Fruit fly (Drosophila melanogaster): ENCODE measurements around the gene Pgam5.

Gene Pgam5

DNA sequence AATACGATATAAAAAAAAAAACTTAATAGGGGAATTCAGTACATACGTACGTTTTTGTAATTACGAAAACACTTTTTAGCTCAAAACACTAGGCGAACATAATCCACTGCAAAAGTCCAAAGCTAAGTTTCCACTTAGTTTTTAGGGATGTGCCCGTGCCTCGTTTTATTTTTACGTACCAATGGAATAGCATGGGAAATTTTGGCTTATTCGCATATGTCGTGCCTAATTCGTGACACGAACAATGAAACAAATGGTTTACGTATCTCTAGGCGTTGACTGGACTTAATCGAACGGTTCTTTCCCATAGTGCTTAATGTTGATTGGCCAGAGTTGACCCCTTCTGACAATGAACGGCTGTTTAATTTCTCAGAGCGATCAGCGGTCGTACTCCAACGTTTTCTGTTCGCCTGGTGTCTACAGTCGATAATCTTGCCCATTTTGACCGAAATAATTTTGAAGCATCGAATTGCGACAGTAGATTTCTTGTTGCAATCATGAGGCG is 6.3 kb upstream of the Pgam5 start, which contains the start of gene CG14818 (continued):
- TF ChIP-seq Sox100B (GFP tag; optimal IDR thresholded peaks at IDR 0.05) (no peak), CG10366 (GFP tag; IDR thresholded peaks at IDR 0.05) (peak; percentile 46), CG7357 (GFP tag; IDR thresholded peaks at IDR 0.05) (peak; percentile 64; the same call in 2 of the 3 replicates), otp (GFP tag; IDR thresholded peaks at IDR 0.05) (peak; percentile 56; the same call in 1 of the 3 replicates), Ptx1 (GFP tag; IDR thresholded peaks at IDR 0.05) (peak; percentile 78), CG2678 (tag; optimal IDR thresholded peaks at IDR 0.05) (peak; percentile 72), CG18476 (GFP tag; optimal IDR thresholded peaks at IDR 0.05) (no peak), slbo (GFP tag; IDR thresholded peaks at IDR 0.05) (peak; percentile 77), CG32532 (GFP tag; IDR thresholded peaks at IDR 0.05) (peak; percentile 55; the same call in 1 of the 2 replicates), gem (tag; optimal IDR thresholded peaks at IDR 0.05) (peak; percentile 68), gcm (GFP tag; optimal IDR thresholded peaks at IDR 0.05) (peak; percentile 23), CG33557 (GFP tag; optimal IDR thresholded peaks at IDR 0.05) (peak; percentile 33), wor (GFP tag; IDR thresholded peaks at IDR 0.05) (no peak), CG8765 (GFP tag; IDR thresholded peaks at IDR 0.05) (peak; percentile 56), CG10462 (GFP tag; optimal IDR thresholded peaks at IDR 0.05) (peak; percentile 14), CG11093 (GFP tag; IDR thresholded peaks at IDR 0.05) (0 out of 3 replicates have a peak, but pooled peaks have one; percentile 41), CG16813 (GFP tag; IDR thresholded peaks at IDR 0.05; ENCODE audit: partially characterized antibody) (peak; percentile 88), scrt (GFP tag; optimal IDR thresholded peaks at IDR 0.05) (no peak), bab2 (GFP tag; optimal IDR thresholded peaks at IDR 0.05) (peak; percentile 44), CG17361 (GFP tag; IDR thresholded peaks at IDR 0.05) (peak; percentile 65), shn (GFP tag; optimal IDR thresholded peaks at IDR 0.05) (peak; percentile 62), CG4707 (GFP tag; optimal IDR thresholded peaks at IDR 0.05) (peak; percentile 30), CG17612 (GFP tag; IDR thresholded peaks at IDR 0.05) (0 out of 2 replicates have a peak, but pooled peaks have one; percentile 17), CG30403 (GFP tag; optimal IDR thresholded peaks at IDR 0.05) (peak; percentile 53), CG13775 (GFP tag; optimal IDR thresholded peaks at IDR 0.05) (peak; percentile 57), CG7839 (tag; optimal IDR thresholded peaks at IDR 0.05) (peak; percentile 66), zfh1 (GFP tag; IDR thresholded peaks at IDR 0.05) (peak; percentile 77; the same call in 2 of the 3 replicates), MTF-1 (GFP tag; optimal IDR thresholded peaks at IDR 0.05; ENCODE audit: borderline replicate concordance) (no peak), CG6254 (GFP tag; optimal IDR thresholded peaks at IDR 0.05) (no peak), grau (tag; optimal IDR thresholded peaks at IDR 0.05) (peak; percentile 51), sisA (GFP tag; IDR thresholded peaks at IDR 0.05) (peak; percentile 52), CG9932 (GFP tag; IDR thresholded peaks at IDR 0.05) (peak; percentile 78), Adf1 (GFP tag; IDR thresholded peaks at IDR 0.05) (peak; percentile 35; the same call in 1 of the 2 replicates), Dll (GFP tag; IDR thresholded peaks at IDR 0.05; ENCODE audit: partially characterized antibody) (peak; percentile 95), HLH54F (GFP tag; optimal IDR thresholded peaks at IDR 0.05) (peak; percentile 44), esg (GFP tag; conservative IDR thresholded peaks at IDR 0.05) (peak; percentile 31; the same call in 1 of the 2 replicates), cas (GFP tag; IDR thresholded peaks at IDR 0.05) (peak; percentile 51; the same call in 1 of the 2 replicates), Myb (GFP tag; optimal IDR thresholded peaks at IDR 0.05) (peak; percentile 47), CG8290 (GFP tag; optimal IDR thresholded peaks at IDR 0.05) (peak; percentile 67), CG8290 (tag; optimal IDR thresholded peaks at IDR 0.05) (peak in 1 of 2 experiments; percentile 86), CG4820 (GFP tag; optimal IDR thresholded peaks at IDR 0.05) (peak; percentile 51), schlank (tag; optimal IDR thresholded peaks at IDR 0.05) (peak; percentile 42), dimm (GFP tag; IDR thresholded peaks at IDR 0.05) (no peak), Chrac-16 (GFP tag; optimal IDR thresholded peaks at IDR 0.05) (peak; percentile 53), B-H2 (GFP tag; optimal IDR thresholded peaks at IDR 0.05) (peak; percentile 60), CG12219 (GFP tag; optimal IDR thresholded peaks at IDR 0.05) (peak; percentile 38), CG34376 (GFP tag; optimal IDR thresholded peaks at IDR 0.05) (peak; percentile 30), CG14667 (GFP tag; IDR thresholded peaks at IDR 0.05) (0 out of 2 replicates have a peak, but pooled peaks have one; percentile 15), fru (optimal IDR thresholded peaks at IDR 0.05) (no peak), CG4854 (GFP tag; optimal IDR thresholded peaks at IDR 0.05) (no peak), Ets65A (GFP tag) (peak; percentile 97), br (optimal IDR thresholded peaks at IDR 0.05) (no peak)

Measured in whole organism, embryonic.